Fruit fly (Drosophila melanogaster) whole organism, embryonic: ENCODE measurements around the gene CG5850.

ENCODE experiments used
- Atf-2 ChIP-seq: fragments of 200-800 bp; sonication (Bioruptor generic); optimal IDR thresholded peaks from 2 replicates; lab custom pipeline; 2016; ENCODE audit warnings: missing biosample characterization, missing genetic modification characterization
- Blimp-1 ChIP-seq: fragments of 200-800 bp; sonication (Bioruptor generic); optimal IDR thresholded peaks from 3 replicates; lab custom pipeline; 2018; ENCODE audit warnings: missing biosample characterization, missing genetic modification characterization, mild to moderate bottlenecking, moderate library complexity, missing genetic modification reagents
- CG10274 ChIP-seq: fragments of 200-800 bp; sonication (Bioruptor generic); optimal IDR thresholded peaks from 3 replicates; lab custom pipeline; 2017; ENCODE audit warnings: missing biosample characterization, mild to moderate bottlenecking, missing genetic modification characterization
- CG12104 ChIP-seq: fragments of 200-800 bp; sonication (Bioruptor generic); optimal IDR thresholded peaks from 3 replicates; lab custom pipeline; 2016; ENCODE audit warnings: missing biosample characterization, missing genetic modification characterization
- CG12391 ChIP-seq: fragments of 200-800 bp; sonication (Bioruptor generic); optimal IDR thresholded peaks from 3 replicates; lab custom pipeline; 2018; ENCODE audit warnings: missing biosample characterization, mild to moderate bottlenecking, missing genetic modification characterization, moderate library complexity
- CG12744 ChIP-seq: fragments of 200-800 bp; sonication (Bioruptor generic); optimal IDR thresholded peaks from 2 replicates; lab custom pipeline; 2016; ENCODE audit warnings: missing biosample characterization, missing genetic modification characterization
- CG16779 ChIP-seq: fragments of 200-800 bp; sonication (Bioruptor generic); IDR thresholded peaks from 2 replicates; pipeline ENCODE4 v1.3.6; 2022; ENCODE audit warnings: missing biosample characterization, missing genetic modification characterization
- CG17829 ChIP-seq: fragments of 200-800 bp; optimal IDR thresholded peaks from 2 replicates; lab custom pipeline; 2019; ENCODE audit warnings: missing biosample characterization, mild to moderate bottlenecking, missing genetic modification characterization, moderate library complexity
- CG3065 ChIP-seq: fragments of 200-800 bp; sonication (Bioruptor generic); optimal IDR thresholded peaks from 2 replicates; lab custom pipeline; 2016; ENCODE audit warnings: missing biosample characterization, missing genetic modification characterization
- CG31441 ChIP-seq: fragments of 200-800 bp; sonication (Bioruptor generic); IDR thresholded peaks from 2 replicates; pipeline ENCODE4 v1.3.6; 2022; ENCODE audit warnings: missing biosample characterization, missing genetic modification characterization
- CG3281 ChIP-seq: fragments of 200-800 bp; sonication (Bioruptor generic); optimal IDR thresholded peaks from 3 replicates; lab custom pipeline; 2017; ENCODE audit warnings: missing biosample characterization, mild to moderate bottlenecking, missing genetic modification characterization
- CG4617 ChIP-seq: fragments of 200-800 bp; sonication (Bioruptor generic); optimal IDR thresholded peaks from 3 replicates; lab custom pipeline; 2016; ENCODE audit warnings: missing biosample characterization, missing genetic modification characterization, borderline replicate concordance
- CG7357 ChIP-seq: fragments of 200-800 bp; sonication (Bioruptor generic); IDR thresholded peaks from 3 replicates; pipeline ENCODE4 v1.3.6; 2022; ENCODE audit warnings: missing biosample characterization, missing genetic modification characterization
- CG8359 ChIP-seq: fragments of 200-800 bp; sonication (Bioruptor generic); optimal IDR thresholded peaks from 2 replicates; lab custom pipeline; 2017; ENCODE audit warnings: missing biosample characterization, mild to moderate bottlenecking, missing genetic modification characterization, borderline replicate concordance
- Chrac-16 ChIP-seq: fragments of 200-800 bp; sonication (Bioruptor generic); optimal IDR thresholded peaks from 3 replicates; lab custom pipeline; 2016; ENCODE audit warnings: missing biosample characterization, missing genetic modification characterization
- D19A ChIP-seq: fragments of 200-800 bp; optimal IDR thresholded peaks from 3 replicates; lab custom pipeline; 2019; ENCODE audit warnings: missing biosample characterization, mild to moderate bottlenecking, missing genetic modification characterization, moderate library complexity
- Dek ChIP-seq: fragments of 200-800 bp; sonication (Bioruptor generic); optimal IDR thresholded peaks from 3 replicates; lab custom pipeline; 2019; ENCODE audit warnings: missing biosample characterization, mild to moderate bottlenecking, missing genetic modification characterization, moderate library complexity
- Doc2 ChIP-seq: fragments of 200-800 bp; sonication (Bioruptor generic); IDR thresholded peaks from 2 replicates; pipeline ENCODE4 v1.3.6; 2022; ENCODE audit warnings: missing biosample characterization, missing genetic modification characterization
- Drgx ChIP-seq: fragments of 200-800 bp; sonication (Bioruptor generic); IDR thresholded peaks from 2 replicates; pipeline ENCODE4 v1.3.6; 2022; ENCODE audit warnings: missing biosample characterization, missing genetic modification characterization
- HLH3B ChIP-seq: fragments of 200-800 bp; sonication (Bioruptor generic); IDR thresholded peaks from 2 replicates; pipeline ENCODE4 v1.3.6; 2022; ENCODE audit warnings: missing biosample characterization, missing genetic modification characterization
- Hmx ChIP-seq: fragments of 200-800 bp; sonication (Bioruptor generic); optimal IDR thresholded peaks from 2 replicates; lab custom pipeline; 2016; ENCODE audit warnings: missing biosample characterization, missing genetic modification characterization
- Hsf ChIP-seq: fragments of 200-800 bp; sonication (Bioruptor generic); optimal IDR thresholded peaks from 3 replicates; lab custom pipeline; 2016; ENCODE audit warnings: missing biosample characterization, missing genetic modification characterization
- Nf-YB ChIP-seq: fragments of 200-800 bp; sonication (Bioruptor generic); optimal IDR thresholded peaks from 3 replicates; lab custom pipeline; 2019; ENCODE audit warnings: missing biosample characterization, mild to moderate bottlenecking, missing genetic modification characterization, moderate library complexity
- Oaz ChIP-seq: fragments of 200-800 bp; sonication (Bioruptor generic); IDR thresholded peaks from 2 replicates; pipeline ENCODE4 v1.3.6; 2022; ENCODE audit warnings: missing biosample characterization, missing genetic modification characterization
- Ravus ChIP-seq: fragments of 200-800 bp; sonication (Bioruptor generic); IDR thresholded peaks from 2 replicates; pipeline ENCODE4 v1.3.6; 2022; ENCODE audit warnings: missing biosample characterization, missing genetic modification characterization
- Rx ChIP-seq: fragments of 200-800 bp; sonication (Bioruptor generic); IDR thresholded peaks from 2 replicates; pipeline ENCODE4 v1.3.6; 2022; ENCODE audit warnings: missing biosample characterization, missing genetic modification characterization
- Six4 ChIP-seq: fragments of 200-800 bp; sonication (Bioruptor generic); optimal IDR thresholded peaks from 2 replicates; lab custom pipeline; 2016; ENCODE audit warnings: missing biosample characterization, missing genetic modification characterization
- Sry-δ ChIP-seq: fragments of 200-800 bp; sonication (Bioruptor generic); optimal IDR thresholded peaks from 2 replicates; lab custom pipeline; 2016; ENCODE audit warnings: missing biosample characterization, missing genetic modification characterization
- amos ChIP-seq: fragments of 200-800 bp; sonication (Bioruptor generic); IDR thresholded peaks from 2 replicates; pipeline ENCODE4 v1.3.6; 2022; ENCODE audit warnings: missing biosample characterization, missing genetic modification characterization; ENCODE audit not compliant: partially characterized antibody
- aop ChIP-seq: fragments of 200-800 bp; sonication (Bioruptor generic); IDR thresholded peaks from 2 replicates; pipeline ENCODE4 v1.3.6; 2022; ENCODE audit warnings: missing biosample characterization, missing genetic modification characterization
- caup ChIP-seq: fragments of 200-800 bp; sonication (Bioruptor generic); optimal IDR thresholded peaks from 3 replicates; lab custom pipeline; 2017; ENCODE audit warnings: missing biosample characterization, mild to moderate bottlenecking, missing genetic modification characterization, moderate library complexity; ENCODE audit not compliant: severe bottlenecking
- chinmo ChIP-seq: fragments of 200-800 bp; sonication (Bioruptor generic); IDR thresholded peaks from 4 replicates; pipeline ENCODE4 v1.3.6; 2022; ENCODE audit warnings: missing biosample characterization, missing genetic modification characterization; ENCODE audit not compliant: partially characterized antibody
- ci ChIP-seq: fragments of 200-800 bp; sonication (Bioruptor generic); IDR thresholded peaks from 3 replicates; pipeline ENCODE4 v1.3.6; 2022; ENCODE audit warnings: missing biosample characterization, missing genetic modification characterization
- dm ChIP-seq: fragments of 200-800 bp; sonication (Bioruptor generic); optimal IDR thresholded peaks from 3 replicates; lab custom pipeline; 2016; ENCODE audit warnings: missing biosample characterization, missing genetic modification characterization
- dmrt99B ChIP-seq: fragments of 200-800 bp; sonication (Bioruptor generic); optimal IDR thresholded peaks from 2 replicates; lab custom pipeline; 2018; ENCODE audit warnings: missing biosample characterization, mild to moderate bottlenecking, missing genetic modification characterization, moderate library complexity
- ewg ChIP-seq: fragments of 200-800 bp; sonication (Bioruptor generic); optimal IDR thresholded peaks from 3 replicates; lab custom pipeline; 2017; ENCODE audit warnings: mild to moderate bottlenecking, missing biosample characterization, missing genetic modification reagents, missing genetic modification characterization
- exex ChIP-seq: fragments of 200-800 bp; sonication (Bioruptor generic); optimal IDR thresholded peaks from 4 replicates; lab custom pipeline; 2018; ENCODE audit warnings: missing biosample characterization, mild to moderate bottlenecking, missing genetic modification characterization, moderate library complexity
- insv ChIP-seq, 2 experiments: fragments of 200-800 bp; sonication (Bioruptor generic); optimal IDR thresholded peaks; 3 replicates each; lab custom pipeline; 2016 to 2018; ENCODE audit warnings: missing biosample characterization in 2 of 2, missing genetic modification characterization in 2 of 2
- inv ChIP-seq: fragments of 200-800 bp; sonication (Bioruptor generic); IDR thresholded peaks from 2 replicates; pipeline ENCODE4 v1.3.6; 2022; ENCODE audit warnings: missing biosample characterization, missing genetic modification characterization; ENCODE audit not compliant: partially characterized antibody
- lov ChIP-seq, 2 experiments: fragments of 200-800 bp in 1 of 2; fragments of >200 bp in 1 of 2; sonication (Bioruptor generic) in 1 of 2; IDR thresholded peaks in 1 of 2; optimal IDR thresholded peaks in 1 of 2; 2 replicates in 1 of 2; 3 replicates in 1 of 2; pipeline versions ENCODE4 v1.3.6 to Lab custom; 2017 to 2022; ENCODE audit warnings: missing biosample characterization in 1 of 2, missing genetic modification characterization in 1 of 2
- otp ChIP-seq: fragments of 200-800 bp; sonication (Bioruptor generic); IDR thresholded peaks from 3 replicates; pipeline ENCODE4, ENCODE4 v1.3.6; 2022; ENCODE audit warnings: missing biosample characterization, missing genetic modification characterization
- pum ChIP-seq: fragments of 200-800 bp; sonication (Bioruptor generic); optimal IDR thresholded peaks from 2 replicates; lab custom pipeline; 2016; ENCODE audit warnings: missing biosample characterization, missing genetic modification characterization
- pzg ChIP-seq: fragments of 200-800 bp; sonication (Bioruptor generic); optimal IDR thresholded peaks from 3 replicates; lab custom pipeline; 2018; ENCODE audit warnings: missing biosample characterization, mild to moderate bottlenecking, missing genetic modification characterization, moderate library complexity
- sd ChIP-seq: fragments of 200-800 bp; sonication (Bioruptor generic); optimal IDR thresholded peaks from 3 replicates; lab custom pipeline; 2018; ENCODE audit warnings: missing biosample characterization, mild to moderate bottlenecking, missing genetic modification characterization, moderate library complexity
- sens ChIP-seq: fragments of 200-800 bp; sonication (Bioruptor generic); peaks from one replicate; lab custom pipeline; 2016; ENCODE audit warnings: missing biosample characterization, missing genetic modification characterization
- shn ChIP-seq: fragments of 200-800 bp; sonication (Bioruptor generic); optimal IDR thresholded peaks from 3 replicates; lab custom pipeline; 2016; ENCODE audit warnings: missing biosample characterization, missing genetic modification characterization
- sug ChIP-seq: fragments of 200-800 bp; optimal IDR thresholded peaks from 2 replicates; lab custom pipeline; 2019; ENCODE audit warnings: missing biosample characterization, mild to moderate bottlenecking, missing genetic modification characterization, moderate library complexity
- toy ChIP-seq: fragments of 200-800 bp; sonication (Bioruptor generic); IDR thresholded peaks from 2 replicates; pipeline ENCODE4 v1.3.6; 2022; ENCODE audit warnings: missing biosample characterization, missing genetic modification characterization
- trem ChIP-seq: fragments of 200-800 bp; optimal IDR thresholded peaks from 3 replicates; lab custom pipeline; 2019; ENCODE audit warnings: missing biosample characterization, mild to moderate bottlenecking, missing genetic modification characterization, moderate library complexity
- tup ChIP-seq: fragments of 200-800 bp; sonication (Bioruptor generic); optimal IDR thresholded peaks from 2 replicates; lab custom pipeline; 2016; ENCODE audit warnings: missing biosample characterization, mild to moderate bottlenecking, missing genetic modification characterization, moderate library complexity

Gene CG5850

dm6 chr2L:10003593-10003992 lies 39.8 kb upstream of the CG5850 start, which contains the start of gene Ndf (continued):
- TF ChIP-seq CG3065 (GFP tag; lab: Kevin White, UChicago) (peak; percentile 13), trem (tag; lab: Kevin White, UChicago) (peak; percentile 100), Atf-2 (GFP tag; lab: Kevin White, UChicago) (no peak), Hmx (no peak), Drgx (GFP tag; lab: Robert Waterston, UW) (peak; percentile 58; the same call in 1 of the 2 replicates), Dek (peak; percentile 53), CG4617 (GFP tag; lab: Kevin White, UChicago) (peak; percentile 67), tup (GFP tag; lab: Kevin White, UChicago) (peak; percentile 62), pum (GFP tag; lab: Kevin White, UChicago) (peak; percentile 5), sd (peak; percentile 52), CG12104 (GFP tag; lab: Kevin White, UChicago) (peak; percentile 51), CG17829 (tag; lab: Kevin White, UChicago) (peak; percentile 61), Ravus (GFP tag; lab: Robert Waterston, UW) (no peak), CG7357 (no peak), CG12391 (tag; lab: Kevin White, UChicago) (peak; percentile 80), Six4 (peak; percentile 15), sens (GFP tag; lab: Kevin White, UChicago) (peak; percentile 89), dm (GFP tag; lab: Kevin White, UChicago) (peak; percentile 44), ci (GFP tag; lab: Robert Waterston, UW) (peak; percentile 88), CG12744 (peak; percentile 25), Rx (GFP tag; lab: Robert Waterston, UW) (peak; percentile 64), sug (tag; lab: Kevin White, UChicago) (peak; percentile 59), Sry-δ (GFP tag; lab: Kevin White, UChicago) (peak; percentile 86), insv (GFP tag; optimal IDR thresholded peaks at IDR 0.05; lab: Kevin White, UChicago) (no peak), shn (GFP tag; lab: Kevin White, UChicago) (peak; percentile 59), ewg (GFP tag; lab: Kevin White, UChicago) (peak; percentile 66), CG10274 (peak; percentile 9), Hsf (peak; percentile 77), CG8359 (GFP tag; lab: Kevin White, UChicago) (no peak), dmrt99B (peak; percentile 43), D19A (tag; lab: Kevin White, UChicago) (peak; percentile 35), Doc2 (GFP tag; lab: Robert Waterston, UW) (no peak), aop (GFP tag; lab: Robert Waterston, UW) (no peak), Chrac-16 (GFP tag; lab: Kevin White, UChicago) (peak; percentile 61), caup (GFP tag; lab: Kevin White, UChicago) (peak; percentile 78), amos (GFP tag; lab: Robert Waterston, UW) (peak; percentile 85), toy (0 out of 2 replicates have a peak, but pooled peaks have one; percentile 17), HLH3B (GFP tag; lab: Robert Waterston, UW) (peak; percentile 61; the same call in 1 of the 2 replicates), Oaz (GFP tag; lab: Robert Waterston, UW) (peak; percentile 54), pzg (GFP tag; lab: Kevin White, UChicago) (peak; percentile 93), Blimp-1 (GFP tag; lab: Kevin White, UChicago) (no peak), CG3281 (GFP tag; lab: Kevin White, UChicago) (peak; percentile 62), Nf-YB (GFP tag; lab: Kevin White, UChicago) (peak; percentile 13), inv (GFP tag; lab: Robert Waterston, UW) (peak; percentile 73), chinmo (peak; percentile 51; the same call in 1 of the 4 replicates), lov (optimal IDR thresholded peaks at IDR 0.05; lab: Kevin White, UChicago) (no peak), lov (GFP tag; IDR thresholded peaks at IDR 0.05; lab: Robert Waterston, UW) (peak; percentile 76; the same call in 2 of the 3 replicates), CG31441 (GFP tag; lab: Robert Waterston, UW) (peak; percentile 52), CG16779 (GFP tag; lab: Robert Waterston, UW) (peak; percentile 67; the same call in 1 of the 2 replicates), otp (peak; percentile 68), exex (tag; lab: Kevin White, UChicago) (peak; percentile 4)
